Fruit fly (Drosophila melanogaster) whole organism, wandering third instar larva: ENCODE results near the gene CG31265.

Experiments used
- Abd-B ChIP-seq: fragments of >200 bp; optimal IDR thresholded peaks from 2 replicates; lab custom pipeline; 2017; ENCODE audit warnings: missing biosample characterization, missing genetic modification characterization
- CrebA ChIP-seq: fragments of 200-800 bp; sonication (Bioruptor generic); optimal IDR thresholded peaks from 2 replicates; lab custom pipeline; 2016; ENCODE audit warnings: missing biosample characterization, mild to moderate bottlenecking, missing genetic modification characterization, borderline replicate concordance
- Mio ChIP-seq: sonication (Bioruptor generic); optimal IDR thresholded peaks from 2 replicates; lab custom pipeline; 2016; ENCODE audit warnings: missing biosample characterization, missing genetic modification characterization
- Myc ChIP-seq: fragments of >200 bp; optimal IDR thresholded peaks from 2 replicates; lab custom pipeline; 2017
- dmrt93B ChIP-seq: fragments of 200-800 bp; sonication (Bioruptor generic); optimal IDR thresholded peaks from 2 replicates; lab custom pipeline; 2018; ENCODE audit warnings: missing biosample characterization, mild to moderate bottlenecking, missing genetic modification characterization
- dsf ChIP-seq: sonication (Bioruptor generic); optimal IDR thresholded peaks from 2 replicates; lab custom pipeline; 2016; ENCODE audit warnings: missing biosample characterization, missing genetic modification characterization, borderline replicate concordance
- fru ChIP-seq: fragments of 200-800 bp; sonication (Bioruptor generic); optimal IDR thresholded peaks from 3 replicates; lab custom pipeline; 2016; ENCODE audit warnings: missing biosample characterization, mild to moderate bottlenecking, missing genetic modification characterization
- h ChIP-seq: fragments of 200-800 bp; sonication (Bioruptor generic); optimal IDR thresholded peaks from 3 replicates; lab custom pipeline; 2016; ENCODE audit warnings: missing biosample characterization, mild to moderate bottlenecking, missing genetic modification characterization
- lola ChIP-seq: fragments of >200 bp; optimal IDR thresholded peaks from 2 replicates; lab custom pipeline; 2017; ENCODE audit warnings: missing biosample characterization, missing genetic modification characterization
- psq ChIP-seq: fragments of 200-800 bp; sonication (Bioruptor generic); optimal IDR thresholded peaks from 3 replicates; lab custom pipeline; 2017; ENCODE audit warnings: missing biosample characterization, mild to moderate bottlenecking, missing genetic modification characterization, moderate library complexity
- rgr ChIP-seq: fragments of 200-800 bp; sonication (Bioruptor generic); optimal IDR thresholded peaks from 3 replicates; lab custom pipeline; 2016; ENCODE audit warnings: missing biosample characterization, mild to moderate bottlenecking, missing genetic modification characterization
- tai ChIP-seq: sonication (Bioruptor generic); optimal IDR thresholded peaks from 2 replicates; lab custom pipeline; 2016; ENCODE audit warnings: missing biosample characterization, missing genetic modification characterization
- usp ChIP-seq: fragments of >200 bp; optimal IDR thresholded peaks from 2 replicates; lab custom pipeline; 2017; ENCODE audit warnings: missing biosample characterization, missing genetic modification characterization

DNA sequence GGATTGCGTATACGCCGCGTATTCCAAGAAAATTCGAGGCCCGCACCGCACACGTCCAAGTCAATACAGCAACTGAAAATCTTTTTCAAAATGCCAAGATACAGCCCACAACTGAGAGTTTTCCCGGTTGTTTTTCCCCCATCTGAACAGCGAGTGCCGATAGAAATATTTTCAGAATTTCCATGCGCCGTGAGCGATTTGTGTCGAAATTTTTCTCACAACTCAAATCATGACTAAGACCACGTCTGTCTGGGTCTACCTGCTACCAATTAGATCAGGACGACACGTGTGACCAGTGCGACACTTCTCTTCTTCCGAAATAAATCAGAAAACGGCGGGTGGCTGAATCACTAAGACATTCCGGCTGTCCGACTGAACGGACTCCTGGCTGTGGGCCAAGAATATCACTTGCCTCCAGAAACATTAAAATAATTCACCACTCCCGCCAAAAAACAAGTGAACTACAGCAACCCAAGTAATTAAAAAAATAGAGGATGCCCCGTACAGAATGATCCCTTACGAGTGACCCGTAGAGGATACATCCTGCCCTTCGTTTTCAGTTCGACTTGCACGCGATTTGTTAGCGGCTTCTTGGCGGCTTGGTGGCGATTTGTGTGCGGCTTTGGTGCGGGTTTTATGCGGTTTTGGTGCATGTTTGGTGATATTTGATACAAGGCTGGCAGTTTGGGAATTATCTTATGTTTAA, 2.5 kb upstream of the CG31265 start, which contains the start of gene cher:
- TF ChIP-seq rgr (GFP tag; lab: Kevin White, UChicago) (no peak), dmrt93B (GFP tag; lab: Kevin White, UChicago) (no peak), h (GFP tag; lab: Kevin White, UChicago) (no peak), lola (GFP tag; lab: Kevin White, UChicago) (no peak), CrebA (GFP tag; lab: Kevin White, UChicago) (no peak), Mio (GFP tag; lab: Kevin White, UChicago) (no peak), dsf (GFP tag; lab: Kevin White, UChicago) (no peak), tai (GFP tag; lab: Kevin White, UChicago) (no peak), usp (GFP tag; lab: Kevin White, UChicago) (no peak), Abd-B (GFP tag; lab: Kevin White, UChicago) (no peak), fru (GFP tag; lab: Kevin White, UChicago) (no peak), psq (GFP tag; lab: Kevin White, UChicago) (no peak), Myc (lab: Kevin White, UChicago) (peak; percentile 69)
